Fruit fly (Drosophila melanogaster) whole organism, embryonic: ENCODE data around the gene CG32188.
A peak's percentile ranks its signal among the peaks of the same experiment; 100 is the strongest.

Experiments
- Asciz ChIP-seq: fragments of 200-800 bp; sonication (Bioruptor generic); optimal IDR thresholded peaks from 2 replicates; lab custom pipeline; 2017; ENCODE audit warnings: missing biosample characterization, mild to moderate bottlenecking, missing genetic modification characterization, missing genetic modification reagents
- Atf-2 ChIP-seq: fragments of 200-800 bp; sonication (Bioruptor generic); optimal IDR thresholded peaks from 2 replicates; lab custom pipeline; 2016; ENCODE audit warnings: missing biosample characterization, missing genetic modification characterization
- Atf3 ChIP-seq: fragments of 200-800 bp; sonication (Bioruptor generic); optimal IDR thresholded peaks from 3 replicates; lab custom pipeline; 2016; ENCODE audit warnings: missing biosample characterization, missing genetic modification characterization
- Blimp-1 ChIP-seq: fragments of 200-800 bp; sonication (Bioruptor generic); optimal IDR thresholded peaks from 3 replicates; lab custom pipeline; 2018; ENCODE audit warnings: missing biosample characterization, missing genetic modification characterization, mild to moderate bottlenecking, moderate library complexity, missing genetic modification reagents
- CG10543 ChIP-seq: fragments of 200-800 bp; sonication (Bioruptor generic); optimal IDR thresholded peaks from 3 replicates; lab custom pipeline; 2017; ENCODE audit warnings: missing biosample characterization, mild to moderate bottlenecking, missing genetic modification characterization, moderate library complexity
- CG12155 ChIP-seq: fragments of 200-800 bp; sonication (Bioruptor generic); optimal IDR thresholded peaks from 3 replicates; lab custom pipeline; 2016; ENCODE audit warnings: missing biosample characterization, missing genetic modification characterization
- CG12744 ChIP-seq: fragments of 200-800 bp; sonication (Bioruptor generic); optimal IDR thresholded peaks from 2 replicates; lab custom pipeline; 2016; ENCODE audit warnings: missing biosample characterization, missing genetic modification characterization
- CG13287 ChIP-seq: fragments of 200-800 bp; sonication (Bioruptor generic); IDR thresholded peaks from 2 replicates; pipeline ENCODE4 v1.3.6; 2022; ENCODE audit warnings: missing biosample characterization, missing genetic modification characterization; ENCODE audit not compliant: partially characterized antibody
- CG13624 ChIP-seq: fragments of 200-800 bp; sonication (Bioruptor generic); optimal IDR thresholded peaks from 2 replicates; lab custom pipeline; 2016; ENCODE audit warnings: missing biosample characterization, missing genetic modification characterization
- CG14441 ChIP-seq: fragments of 200-800 bp; sonication (Bioruptor generic); IDR thresholded peaks from 2 replicates; pipeline ENCODE4 v1.3.6; 2022; ENCODE audit warnings: missing biosample characterization, missing genetic modification characterization
- CG16863 ChIP-seq: fragments of 200-800 bp; sonication (Bioruptor generic); optimal IDR thresholded peaks from 3 replicates; lab custom pipeline; 2016; ENCODE audit warnings: missing biosample characterization, missing genetic modification characterization
- CG17328 ChIP-seq: fragments of 200-800 bp; sonication (Bioruptor generic); IDR thresholded peaks from 2 replicates; pipeline ENCODE4 v1.3.6; 2022; ENCODE audit warnings: missing biosample characterization, missing genetic modification characterization
- CG17359 ChIP-seq: fragments of 200-800 bp; sonication (Bioruptor generic); optimal IDR thresholded peaks from 3 replicates; lab custom pipeline; 2018; ENCODE audit warnings: missing biosample characterization, mild to moderate bottlenecking, missing genetic modification characterization, moderate library complexity
- CG18011 ChIP-seq: fragments of 200-800 bp; sonication (Bioruptor generic); optimal IDR thresholded peaks from 2 replicates; lab custom pipeline; 2017; ENCODE audit warnings: missing biosample characterization, missing genetic modification characterization, mild to moderate bottlenecking, moderate library complexity, missing genotype
- CG18262 ChIP-seq: fragments of 200-800 bp; optimal IDR thresholded peaks from 3 replicates; lab custom pipeline; 2019; ENCODE audit warnings: missing biosample characterization, mild to moderate bottlenecking, missing genetic modification characterization, moderate library complexity
- CG30431 ChIP-seq: fragments of 200-800 bp; sonication (Bioruptor generic); optimal IDR thresholded peaks from 2 replicates; lab custom pipeline; 2017; ENCODE audit warnings: missing biosample characterization, missing genetic modification characterization
- CG3726 ChIP-seq: fragments of 200-800 bp; sonication (Bioruptor generic); IDR thresholded peaks from 3 replicates; pipeline ENCODE4, ENCODE4 v1.3.6; 2022; ENCODE audit warnings: missing biosample characterization, missing genetic modification characterization
- CG5245 ChIP-seq: fragments of 200-800 bp; sonication (Bioruptor generic); optimal IDR thresholded peaks from 3 replicates; lab custom pipeline; 2016; ENCODE audit warnings: missing biosample characterization, missing genetic modification characterization
- CG6683 ChIP-seq: fragments of 200-800 bp; sonication (Bioruptor generic); optimal IDR thresholded peaks from 2 replicates; lab custom pipeline; 2017; ENCODE audit warnings: missing biosample characterization, mild to moderate bottlenecking, missing genetic modification characterization, missing genetic modification reagents
- CG8478 ChIP-seq: fragments of >200 bp; optimal IDR thresholded peaks from 2 replicates; lab custom pipeline; 2018
- CG9817 ChIP-seq: fragments of 200-800 bp; sonication (Bioruptor generic); optimal IDR thresholded peaks from 2 replicates; lab custom pipeline; 2018; ENCODE audit warnings: missing biosample characterization, mild to moderate bottlenecking, missing genetic modification characterization, moderate library complexity
- CG9876 ChIP-seq: fragments of 200-800 bp; sonication (Bioruptor generic); optimal IDR thresholded peaks from 2 replicates; lab custom pipeline; 2016; ENCODE audit warnings: missing biosample characterization, missing genetic modification characterization
- CTCF ChIP-seq: fragments of 200-800 bp; sonication (Bioruptor generic); optimal IDR thresholded peaks from 2 replicates; lab custom pipeline; 2017; ENCODE audit warnings: missing biosample characterization, mild to moderate bottlenecking, missing genetic modification characterization, moderate library complexity
- Hmx ChIP-seq: fragments of 200-800 bp; sonication (Bioruptor generic); optimal IDR thresholded peaks from 2 replicates; lab custom pipeline; 2016; ENCODE audit warnings: missing biosample characterization, missing genetic modification characterization
- Hr51 ChIP-seq, 2 experiments: fragments of 200-800 bp; sonication (Bioruptor generic); optimal IDR thresholded peaks; 2 replicates in 1 of 2; 3 replicates in 1 of 2; lab custom pipeline; 2016 to 2018; ENCODE audit warnings: missing biosample characterization in 2 of 2, missing genetic modification characterization in 2 of 2, mild to moderate bottlenecking in 1 of 2, moderate library complexity in 1 of 2
- Hsf ChIP-seq: fragments of 200-800 bp; sonication (Bioruptor generic); optimal IDR thresholded peaks from 3 replicates; lab custom pipeline; 2016; ENCODE audit warnings: missing biosample characterization, missing genetic modification characterization
- Mes4 ChIP-seq: fragments of 200-800 bp; sonication (Bioruptor generic); optimal IDR thresholded peaks from 2 replicates; lab custom pipeline; 2016; ENCODE audit warnings: missing biosample characterization, missing genetic modification characterization
- Rfx ChIP-seq: fragments of 200-800 bp; sonication (Bioruptor generic); IDR thresholded peaks from 2 replicates; pipeline ENCODE4 v1.3.6; 2022; ENCODE audit warnings: missing biosample characterization, missing genetic modification characterization
- Six4 ChIP-seq: fragments of 200-800 bp; sonication (Bioruptor generic); optimal IDR thresholded peaks from 2 replicates; lab custom pipeline; 2016; ENCODE audit warnings: missing biosample characterization, missing genetic modification characterization
- Sry-β ChIP-seq: fragments of 200-800 bp; sonication (Bioruptor generic); optimal IDR thresholded peaks from 2 replicates; lab custom pipeline; 2018; ENCODE audit warnings: missing biosample characterization, mild to moderate bottlenecking, missing genetic modification characterization, moderate library complexity
- Tbp ChIP-seq: fragments of >200 bp; optimal IDR thresholded peaks from 2 replicates; lab custom pipeline; 2018; ENCODE audit warnings: missing biosample characterization, missing genetic modification characterization
- aop ChIP-seq: fragments of 200-800 bp; sonication (Bioruptor generic); IDR thresholded peaks from 2 replicates; pipeline ENCODE4 v1.3.6; 2022; ENCODE audit warnings: missing biosample characterization, missing genetic modification characterization
- ap ChIP-seq: fragments of 200-800 bp; sonication (Bioruptor generic); IDR thresholded peaks from 2 replicates; pipeline ENCODE4 v1.3.6; 2022; ENCODE audit warnings: missing biosample characterization, missing genetic modification characterization
- az2 ChIP-seq: fragments of 200-800 bp; sonication (Bioruptor generic); optimal IDR thresholded peaks from 3 replicates; lab custom pipeline; 2016; ENCODE audit warnings: missing biosample characterization, missing genetic modification characterization
- bigmax ChIP-seq: fragments of 200-800 bp; sonication (Bioruptor generic); optimal IDR thresholded peaks from 2 replicates; lab custom pipeline; 2018; ENCODE audit warnings: missing biosample characterization, mild to moderate bottlenecking, missing genetic modification characterization
- ems ChIP-seq: fragments of 200-800 bp; sonication (Bioruptor generic); optimal IDR thresholded peaks from 3 replicates; lab custom pipeline; 2016; ENCODE audit warnings: missing biosample characterization, missing genetic modification characterization
- gcm ChIP-seq: fragments of 200-800 bp; sonication (Bioruptor generic); optimal IDR thresholded peaks from 2 replicates; lab custom pipeline; 2019; ENCODE audit warnings: missing biosample characterization, mild to moderate bottlenecking, missing genetic modification characterization, moderate library complexity
- grau ChIP-seq: fragments of 200-800 bp; optimal IDR thresholded peaks from 3 replicates; lab custom pipeline; 2019; ENCODE audit warnings: missing biosample characterization, mild to moderate bottlenecking, missing genetic modification characterization, moderate library complexity
- kni ChIP-seq: fragments of 200-800 bp; sonication (Bioruptor generic); optimal IDR thresholded peaks from 3 replicates; lab custom pipeline; 2017; ENCODE audit warnings: mild to moderate bottlenecking, missing biosample characterization, missing genetic modification reagents, missing genetic modification characterization
- maf-S ChIP-seq: fragments of 200-800 bp; sonication (Bioruptor generic); optimal IDR thresholded peaks from 2 replicates; lab custom pipeline; 2016; ENCODE audit warnings: missing biosample characterization, missing genetic modification characterization
- odd ChIP-seq: fragments of 200-800 bp; sonication (Bioruptor generic); optimal IDR thresholded peaks from 2 replicates; lab custom pipeline; 2017; ENCODE audit warnings: missing biosample characterization, mild to moderate bottlenecking, missing genetic modification characterization
- org-1 ChIP-seq: fragments of 200-800 bp; sonication (Bioruptor generic); optimal IDR thresholded peaks from 2 replicates; lab custom pipeline; 2017; ENCODE audit warnings: missing biosample characterization, missing genetic modification characterization
- peb ChIP-seq: fragments of 200-800 bp; sonication (Bioruptor generic); IDR thresholded peaks from 2 replicates; pipeline ENCODE4 v1.3.6; 2022; ENCODE audit warnings: missing biosample characterization, missing genetic modification characterization
- pnt ChIP-seq: fragments of 200-800 bp; sonication (Bioruptor generic); optimal IDR thresholded peaks from 3 replicates; lab custom pipeline; 2016; ENCODE audit warnings: missing biosample characterization, missing genetic modification characterization
- pzg ChIP-seq: fragments of 200-800 bp; sonication (Bioruptor generic); optimal IDR thresholded peaks from 3 replicates; lab custom pipeline; 2018; ENCODE audit warnings: missing biosample characterization, mild to moderate bottlenecking, missing genetic modification characterization, moderate library complexity
- ro ChIP-seq: fragments of 200-800 bp; sonication (Bioruptor generic); IDR thresholded peaks from 2 replicates; pipeline ENCODE4 v1.3.6; 2022; ENCODE audit warnings: missing biosample characterization, missing genetic modification characterization
- ssp ChIP-seq: fragments of 200-800 bp; sonication (Bioruptor generic); IDR thresholded peaks from 2 replicates; pipeline ENCODE4 v1.3.6; 2022; ENCODE audit warnings: missing biosample characterization, missing genetic modification characterization
- trh ChIP-seq: fragments of 200-800 bp; sonication (Bioruptor generic); optimal IDR thresholded peaks from 2 replicates; lab custom pipeline; 2016; ENCODE audit warnings: missing biosample characterization, missing genetic modification characterization
- z ChIP-seq: fragments of 200-800 bp; sonication (Bioruptor generic); IDR thresholded peaks from 3 replicates; pipeline ENCODE4 v1.3.6; 2022; ENCODE audit warnings: missing biosample characterization, missing genetic modification characterization

The CG32188 gene

dm6 chr3L:17856655-17857479, 23.4 kb upstream of the CG32188 start, which contains the start of gene CG5535 (continued):
- peak; percentile 49 for TF ChIP-seq CG9817
- TF ChIP-seq CG16863 (GFP tag; lab: Kevin White, UChicago): no peak
- peak; percentile 82 for TF ChIP-seq org-1
- peak; percentile 69 for TF ChIP-seq Asciz (GFP tag; lab: Kevin White, UChicago)
- no peak; the same call in 1 of the 2 replicates for TF ChIP-seq ro (GFP tag; lab: Robert Waterston, UW)
- TF ChIP-seq az2: peak; percentile 83
- no peak for TF ChIP-seq z (GFP tag; lab: Robert Waterston, UW)
- TF ChIP-seq gcm (GFP tag; lab: Kevin White, UChicago): peak; percentile 68
- TF ChIP-seq Rfx (GFP tag; lab: Robert Waterston, UW): peak; percentile 88
- TF ChIP-seq bigmax (GFP tag; lab: Kevin White, UChicago): no peak
- peak; percentile 61 for TF ChIP-seq CG12155 (GFP tag; lab: Kevin White, UChicago)
- no peak for TF ChIP-seq Mes4
- peak; percentile 63 for TF ChIP-seq Blimp-1 (GFP tag; lab: Kevin White, UChicago)
- TF ChIP-seq CG18262 (tag; lab: Kevin White, UChicago): peak; percentile 96
- peak; percentile 61 for TF ChIP-seq CG18011
- TF ChIP-seq CG14441: peak; percentile 76
- TF ChIP-seq Hsf (GFP tag; lab: Kevin White, UChicago): peak; percentile 56
- TF ChIP-seq aop: peak; percentile 68; the same call in 1 of the 2 replicates
- TF ChIP-seq CG12744: no peak
- peak; percentile 85 for TF ChIP-seq odd
- TF ChIP-seq CG6683 (GFP tag; lab: Kevin White, UChicago): peak; percentile 33
- peak; percentile 28 for TF ChIP-seq CG9876
- no peak for TF ChIP-seq pzg (GFP tag; lab: Kevin White, UChicago)
- peak; percentile 49 for TF ChIP-seq trh (GFP tag; lab: Kevin White, UChicago)
- peak; percentile 34; the same call in 1 of the 2 replicates for TF ChIP-seq ssp (GFP tag; lab: Robert Waterston, UW)
- peak; percentile 42 for TF ChIP-seq pnt (GFP tag; lab: Kevin White, UChicago)
- TF ChIP-seq CG8478: no peak
- peak; percentile 27 for TF ChIP-seq Sry-β (GFP tag; lab: Kevin White, UChicago)
- TF ChIP-seq Atf-2 (GFP tag; lab: Kevin White, UChicago): peak; percentile 17
- no peak; the same call in 2 of the 3 replicates for TF ChIP-seq CG3726
- TF ChIP-seq kni (GFP tag; lab: Kevin White, UChicago): peak; percentile 58
- peak; percentile 59 for TF ChIP-seq CG17359 (tag; lab: Kevin White, UChicago)
- peak; percentile 44 for TF ChIP-seq Hmx (GFP tag; lab: Kevin White, UChicago)
- TF ChIP-seq Tbp (GFP tag; lab: Kevin White, UChicago): no peak
- TF ChIP-seq grau (tag; lab: Kevin White, UChicago): peak; percentile 88
- TF ChIP-seq ap (GFP tag; lab: Robert Waterston, UW): peak; percentile 39; the same call in 1 of the 2 replicates
- 0 out of 2 replicates have a peak, but pooled peaks have one; percentile 39 for TF ChIP-seq peb (GFP tag; lab: Robert Waterston, UW)
- peak; percentile 76 for TF ChIP-seq Six4 (GFP tag; lab: Kevin White, UChicago)
- TF ChIP-seq CG30431 (GFP tag; lab: Kevin White, UChicago): peak; percentile 56
- TF ChIP-seq Atf3: peak; percentile 3
- TF ChIP-seq CG13624 (GFP tag; lab: Kevin White, UChicago): peak; percentile 30
- TF ChIP-seq ems (GFP tag; lab: Kevin White, UChicago): peak; percentile 11
- TF ChIP-seq maf-S: peak; percentile 42
- peak; percentile 10; the same call in 1 of the 2 replicates for TF ChIP-seq CG13287 (GFP tag; lab: Robert Waterston, UW)
- TF ChIP-seq Hr51 (GFP tag; optimal IDR thresholded peaks at IDR 0.05; lab: Kevin White, UChicago): peak in 1 of 2 experiments; percentile 82
- TF ChIP-seq CG17328: peak; percentile 69
- peak; percentile 60 for TF ChIP-seq CG10543 (GFP tag; lab: Kevin White, UChicago)
- peak; percentile 66 for TF ChIP-seq CG5245 (GFP tag; lab: Kevin White, UChicago)
- peak; percentile 7 for TF ChIP-seq CTCF (GFP tag; lab: Kevin White, UChicago)
